Fruit fly (Drosophila melanogaster): ENCODE measurements around the gene Vml.

DNA sequence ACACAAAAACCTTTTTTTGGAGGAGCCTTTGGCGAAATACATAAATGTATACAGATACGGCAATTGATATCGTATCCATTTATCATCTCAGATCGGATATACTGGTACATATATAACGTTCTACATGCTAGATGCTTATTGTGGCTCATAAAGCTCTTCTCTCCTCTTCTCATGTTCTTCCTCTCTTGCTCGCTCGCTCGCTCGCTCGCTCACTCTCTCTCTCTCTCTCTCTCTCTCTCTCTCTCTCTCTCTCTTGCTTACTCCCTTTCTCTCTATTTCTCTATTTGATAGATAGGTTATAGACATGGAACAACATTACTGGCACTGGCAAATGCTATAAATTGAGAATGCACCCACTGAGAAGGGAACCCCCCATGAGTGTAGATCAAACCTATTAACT is 20.6 kb upstream of the Vml start:
- TF ChIP-seq CG8301 (tag; optimal IDR thresholded peaks at IDR 0.05) (no peak), CG8159 (tag; optimal IDR thresholded peaks at IDR 0.05) (no peak), Pif1A (GFP tag; optimal IDR thresholded peaks at IDR 0.05) (no peak), CG32121 (GFP tag; IDR thresholded peaks at IDR 0.05) (no peak), CG15710 (tag; optimal IDR thresholded peaks at IDR 0.05) (no peak), CG34367 (tag; optimal IDR thresholded peaks at IDR 0.05) (no peak), Snoo (tag; optimal IDR thresholded peaks at IDR 0.05) (no peak)

All from whole organism, pupa.